Fruit fly (Drosophila melanogaster) whole organism, embryonic: Measurements from ENCODE around the gene Shmt.
A peak's percentile ranks its signal among the peaks of the same experiment; 100 is the strongest.

Experiments
- ATbp ChIP-seq: fragments of 200-800 bp; sonication (Bioruptor generic); optimal IDR thresholded peaks from 2 replicates; lab custom pipeline; 2017; ENCODE audit warnings: missing biosample characterization, mild to moderate bottlenecking, missing genetic modification characterization, missing genetic modification reagents
- Atf-2 ChIP-seq: fragments of 200-800 bp; sonication (Bioruptor generic); optimal IDR thresholded peaks from 2 replicates; lab custom pipeline; 2016; ENCODE audit warnings: missing biosample characterization, missing genetic modification characterization
- Bgb ChIP-seq: fragments of 200-800 bp; sonication (Bioruptor generic); IDR thresholded peaks from 2 replicates; pipeline ENCODE4 v1.3.6; 2022; ENCODE audit warnings: missing biosample characterization, missing genetic modification characterization; ENCODE audit not compliant: partially characterized antibody
- C15 ChIP-seq: fragments of 200-800 bp; sonication (Bioruptor generic); IDR thresholded peaks from 3 replicates; pipeline ENCODE4 v1.3.6; 2022; ENCODE audit warnings: missing biosample characterization, missing genetic modification characterization
- CG10979 ChIP-seq: fragments of 200-800 bp; sonication (Bioruptor generic); optimal IDR thresholded peaks from 2 replicates; lab custom pipeline; 2018; ENCODE audit warnings: missing biosample characterization, mild to moderate bottlenecking, missing genetic modification characterization, moderate library complexity
- CG11085 ChIP-seq: fragments of 200-800 bp; sonication (Bioruptor generic); IDR thresholded peaks from 2 replicates; pipeline ENCODE4 v1.3.6; 2022; ENCODE audit warnings: missing biosample characterization, missing genetic modification characterization
- CG11504 ChIP-seq: fragments of 200-800 bp; sonication (Bioruptor generic); optimal IDR thresholded peaks from 3 replicates; lab custom pipeline; 2019; ENCODE audit warnings: missing biosample characterization, mild to moderate bottlenecking, missing genetic modification characterization, moderate library complexity
- CG12769 ChIP-seq: fragments of 200-800 bp; sonication (Bioruptor generic); optimal IDR thresholded peaks from 2 replicates; lab custom pipeline; 2019; ENCODE audit warnings: missing biosample characterization, mild to moderate bottlenecking, missing genetic modification characterization, moderate library complexity
- CG13123 ChIP-seq: fragments of 200-800 bp; sonication (Bioruptor generic); optimal IDR thresholded peaks from 2 replicates; lab custom pipeline; 2016; ENCODE audit warnings: missing biosample characterization, missing genetic modification characterization
- CG13424 ChIP-seq: fragments of 200-800 bp; sonication (Bioruptor generic); optimal IDR thresholded peaks from 2 replicates; lab custom pipeline; 2019; ENCODE audit warnings: missing biosample characterization, mild to moderate bottlenecking, missing genetic modification characterization, moderate library complexity
- CG13894 ChIP-seq: fragments of 200-800 bp; sonication (Bioruptor generic); optimal IDR thresholded peaks from 3 replicates; lab custom pipeline; 2018; ENCODE audit warnings: missing biosample characterization, mild to moderate bottlenecking, missing genetic modification characterization, moderate library complexity
- CG15011 ChIP-seq: fragments of 200-800 bp; sonication (Bioruptor generic); optimal IDR thresholded peaks from 3 replicates; lab custom pipeline; 2018; ENCODE audit warnings: missing biosample characterization, mild to moderate bottlenecking, missing genetic modification characterization
- CG17361 ChIP-seq: fragments of 200-800 bp; sonication (Bioruptor generic); IDR thresholded peaks from 3 replicates; pipeline ENCODE4 v1.3.6; 2022; ENCODE audit warnings: missing biosample characterization, missing genetic modification characterization
- CG2875 ChIP-seq: fragments of 200-800 bp; sonication (Bioruptor generic); optimal IDR thresholded peaks from 2 replicates; lab custom pipeline; 2017; ENCODE audit warnings: missing biosample characterization, mild to moderate bottlenecking, missing genetic modification characterization, missing genetic modification reagents
- CG2889 ChIP-seq: fragments of 200-800 bp; sonication (Bioruptor generic); IDR thresholded peaks from 3 replicates; pipeline ENCODE4 v1.3.6; 2022; ENCODE audit warnings: missing biosample characterization, missing genetic modification characterization
- CG30020 ChIP-seq: fragments of 200-800 bp; optimal IDR thresholded peaks from 2 replicates; lab custom pipeline; 2019; ENCODE audit warnings: missing biosample characterization, mild to moderate bottlenecking, missing genetic modification characterization, moderate library complexity
- CG4360 ChIP-seq: fragments of 200-800 bp; sonication (Bioruptor generic); IDR thresholded peaks from 2 replicates; pipeline ENCODE4 v1.3.6; 2022; ENCODE audit warnings: missing biosample characterization, missing genetic modification characterization
- CG6813 ChIP-seq: fragments of 200-800 bp; sonication (Bioruptor generic); optimal IDR thresholded peaks from 2 replicates; lab custom pipeline; 2017; ENCODE audit warnings: missing biosample characterization, missing genetic modification characterization, mild to moderate bottlenecking, moderate library complexity, missing genetic modification reagents
- CG8944 ChIP-seq: fragments of 200-800 bp; sonication (Bioruptor generic); optimal IDR thresholded peaks from 3 replicates; lab custom pipeline; 2016; ENCODE audit warnings: missing biosample characterization, missing genetic modification characterization
- CG9437 ChIP-seq: fragments of 200-800 bp; sonication (Bioruptor generic); optimal IDR thresholded peaks from 2 replicates; lab custom pipeline; 2018; ENCODE audit warnings: missing biosample characterization, mild to moderate bottlenecking, missing genetic modification characterization
- D19B ChIP-seq: fragments of 200-800 bp; sonication (Bioruptor generic); optimal IDR thresholded peaks from 2 replicates; lab custom pipeline; 2017; ENCODE audit warnings: missing biosample characterization, mild to moderate bottlenecking, missing genetic modification characterization
- Dref ChIP-seq: fragments of 200-800 bp; sonication (Bioruptor generic); IDR thresholded peaks from 2 replicates; pipeline ENCODE4 v1.3.6; 2022; ENCODE audit warnings: missing biosample characterization, missing genetic modification characterization
- Fer2 ChIP-seq: fragments of 200-800 bp; sonication (Bioruptor generic); optimal IDR thresholded peaks from 2 replicates; lab custom pipeline; 2018; ENCODE audit warnings: missing biosample characterization, mild to moderate bottlenecking, missing genetic modification characterization, moderate library complexity
- Fer3 ChIP-seq: fragments of 200-800 bp; sonication (Bioruptor generic); optimal IDR thresholded peaks from 2 replicates; lab custom pipeline; 2018; ENCODE audit warnings: missing biosample characterization, mild to moderate bottlenecking, missing genetic modification characterization, moderate library complexity
- Lim3 ChIP-seq: fragments of 200-800 bp; sonication (Bioruptor generic); IDR thresholded peaks from 2 replicates; pipeline ENCODE4 v1.3.6; 2022; ENCODE audit warnings: missing biosample characterization, missing genetic modification characterization
- Mes4 ChIP-seq: fragments of 200-800 bp; sonication (Bioruptor generic); optimal IDR thresholded peaks from 2 replicates; lab custom pipeline; 2016; ENCODE audit warnings: missing biosample characterization, missing genetic modification characterization
- Rfx ChIP-seq: fragments of 200-800 bp; sonication (Bioruptor generic); IDR thresholded peaks from 2 replicates; pipeline ENCODE4 v1.3.6; 2022; ENCODE audit warnings: missing biosample characterization, missing genetic modification characterization
- Vsx1 ChIP-seq: fragments of 200-800 bp; sonication (Bioruptor generic); optimal IDR thresholded peaks from 2 replicates; lab custom pipeline; 2017; ENCODE audit warnings: missing biosample characterization, mild to moderate bottlenecking, missing genetic modification characterization, missing genetic modification reagents
- abd-A ChIP-seq: fragments of 200-800 bp; sonication (Bioruptor generic); optimal IDR thresholded peaks from 3 replicates; lab custom pipeline; 2019; ENCODE audit warnings: missing biosample characterization, mild to moderate bottlenecking, missing genetic modification characterization, moderate library complexity
- az2 ChIP-seq: fragments of 200-800 bp; sonication (Bioruptor generic); optimal IDR thresholded peaks from 3 replicates; lab custom pipeline; 2016; ENCODE audit warnings: missing biosample characterization, missing genetic modification characterization
- dati ChIP-seq: fragments of 200-800 bp; sonication (Bioruptor generic); IDR thresholded peaks from 2 replicates; pipeline ENCODE4 v1.3.6; 2022; ENCODE audit warnings: missing biosample characterization, missing genetic modification characterization
- ems ChIP-seq: fragments of 200-800 bp; sonication (Bioruptor generic); optimal IDR thresholded peaks from 3 replicates; lab custom pipeline; 2016; ENCODE audit warnings: missing biosample characterization, missing genetic modification characterization
- eve ChIP-seq, 2 experiments: fragments of >200 bp; optimal IDR thresholded peaks; 2 replicates each; lab custom pipeline; 2017; ENCODE audit warnings: missing biosample characterization in 2 of 2, missing genetic modification characterization in 2 of 2
- ewg ChIP-seq: fragments of 200-800 bp; sonication (Bioruptor generic); optimal IDR thresholded peaks from 3 replicates; lab custom pipeline; 2017; ENCODE audit warnings: mild to moderate bottlenecking, missing biosample characterization, missing genetic modification reagents, missing genetic modification characterization
- fd96Cb ChIP-seq: fragments of 200-800 bp; sonication (Bioruptor generic); optimal IDR thresholded peaks from 2 replicates; lab custom pipeline; 2018; ENCODE audit warnings: missing biosample characterization, mild to moderate bottlenecking, missing genetic modification characterization, moderate library complexity
- gsb ChIP-seq: fragments of 200-800 bp; sonication (Bioruptor generic); IDR thresholded peaks from 2 replicates; pipeline ENCODE4 v1.3.6; 2022; ENCODE audit warnings: missing biosample characterization, missing genetic modification characterization
- gsb-n ChIP-seq: fragments of 200-800 bp; sonication (Bioruptor generic); optimal IDR thresholded peaks from 3 replicates; lab custom pipeline; 2018; ENCODE audit warnings: missing biosample characterization, mild to moderate bottlenecking, missing genetic modification characterization
- jigr1 ChIP-seq: fragments of 200-800 bp; sonication (Bioruptor generic); IDR thresholded peaks from 3 replicates; pipeline ENCODE4 v1.3.6; 2022; ENCODE audit warnings: missing biosample characterization, missing genetic modification characterization
- kay ChIP-seq: fragments of 200-800 bp; sonication (Bioruptor generic); optimal IDR thresholded peaks from 2 replicates; lab custom pipeline; 2016; ENCODE audit warnings: missing biosample characterization, missing genetic modification characterization
- oc ChIP-seq: fragments of 200-800 bp; sonication (Bioruptor generic); optimal IDR thresholded peaks from 2 replicates; lab custom pipeline; 2018; ENCODE audit warnings: missing biosample characterization, mild to moderate bottlenecking, missing genetic modification characterization, moderate library complexity
- phol ChIP-seq: fragments of 200-800 bp; sonication (Bioruptor generic); optimal IDR thresholded peaks from 3 replicates; lab custom pipeline; 2018; ENCODE audit warnings: missing biosample characterization, mild to moderate bottlenecking, missing genetic modification characterization, moderate library complexity
- psq ChIP-seq: fragments of 200-800 bp; sonication (Bioruptor generic); optimal IDR thresholded peaks from 2 replicates; lab custom pipeline; 2017; ENCODE audit warnings: missing biosample characterization, missing genetic modification characterization
- pum ChIP-seq: fragments of 200-800 bp; sonication (Bioruptor generic); optimal IDR thresholded peaks from 2 replicates; lab custom pipeline; 2016; ENCODE audit warnings: missing biosample characterization, missing genetic modification characterization
- sima ChIP-seq: fragments of 200-800 bp; sonication (Bioruptor generic); optimal IDR thresholded peaks from 2 replicates; lab custom pipeline; 2016; ENCODE audit warnings: missing biosample characterization, missing genetic modification characterization
- sug ChIP-seq: fragments of 200-800 bp; optimal IDR thresholded peaks from 2 replicates; lab custom pipeline; 2019; ENCODE audit warnings: missing biosample characterization, mild to moderate bottlenecking, missing genetic modification characterization, moderate library complexity
- tll ChIP-seq, 2 experiments: fragments of 200-800 bp in 1 of 2; fragments of >200 bp in 1 of 2; sonication (Bioruptor generic) in 1 of 2; optimal IDR thresholded peaks; 2 replicates each; lab custom pipeline; 2017 to 2019; ENCODE audit warnings: missing biosample characterization in 2 of 2, missing genetic modification characterization in 2 of 2, mild to moderate bottlenecking in 1 of 2, moderate library complexity in 1 of 2
- usp ChIP-seq: fragments of >200 bp; optimal IDR thresholded peaks from 2 replicates; lab custom pipeline; 2017; ENCODE audit warnings: missing biosample characterization, missing genetic modification characterization
- vnd ChIP-seq: fragments of 200-800 bp; sonication (Bioruptor generic); IDR thresholded peaks from 3 replicates; pipeline ENCODE4 v1.3.6; 2022; ENCODE audit warnings: missing biosample characterization, missing genetic modification characterization; ENCODE audit not compliant: partially characterized antibody
- vvl ChIP-seq: fragments of 200-800 bp; sonication (Bioruptor generic); IDR thresholded peaks from 2 replicates; pipeline ENCODE4 v1.3.6; 2022; ENCODE audit warnings: missing biosample characterization, missing genetic modification characterization

The Shmt gene

dm6 chrX:5895821-5896550 lies 20.6 kb downstream of the Shmt start (continued):
- TF ChIP-seq Fer3 (tag; lab: Kevin White, UChicago) = peak; percentile 80
- TF ChIP-seq CG30020 = peak; percentile 44
- no peak for TF ChIP-seq CG13894 (tag; lab: Kevin White, UChicago)
- TF ChIP-seq phol (tag; lab: Kevin White, UChicago) = peak; percentile 90
- peak; percentile 82 for TF ChIP-seq pum (GFP tag; lab: Kevin White, UChicago)
- peak; percentile 76; the same call in 1 of the 2 replicates for TF ChIP-seq CG11085 (GFP tag; lab: Robert Waterston, UW)
- TF ChIP-seq CG9437 = peak; percentile 66
- peak; percentile 78; the same call in 2 of the 3 replicates for TF ChIP-seq CG2889 (GFP tag; lab: Robert Waterston, UW)
- TF ChIP-seq CG4360 = peak; percentile 73
- TF ChIP-seq CG13424 = peak; percentile 82
- TF ChIP-seq psq = peak; percentile 30
- TF ChIP-seq dati (GFP tag; lab: Robert Waterston, UW) = peak; percentile 94
- peak; percentile 92 for TF ChIP-seq az2 (GFP tag; lab: Kevin White, UChicago)
- peak; percentile 93 for TF ChIP-seq oc (tag; lab: Kevin White, UChicago)
- peak; percentile 86 for TF ChIP-seq jigr1 (GFP tag; lab: Robert Waterston, UW)
- TF ChIP-seq vvl = peak; percentile 97
- TF ChIP-seq Dref (GFP tag; lab: Robert Waterston, UW) = no peak
- peak; percentile 84 for TF ChIP-seq Mes4 (GFP tag; lab: Kevin White, UChicago)
- TF ChIP-seq D19B (GFP tag; lab: Kevin White, UChicago) = peak; percentile 48
- no peak for TF ChIP-seq usp (GFP tag; lab: Kevin White, UChicago)
- peak; percentile 41 for TF ChIP-seq Fer2 (tag; lab: Kevin White, UChicago)
- TF ChIP-seq CG12769 (tag; lab: Kevin White, UChicago) = peak; percentile 92
- peak in 1 of 2 experiments; percentile 95 for TF ChIP-seq eve (GFP tag; optimal IDR thresholded peaks at IDR 0.05; lab: Kevin White, UChicago)
- peak; percentile 92 for TF ChIP-seq fd96Cb (tag; lab: Kevin White, UChicago)
- peak; percentile 39 for TF ChIP-seq sug (tag; lab: Kevin White, UChicago)
- TF ChIP-seq ewg (GFP tag; lab: Kevin White, UChicago) = peak; percentile 88
- TF ChIP-seq vnd (GFP tag; lab: Robert Waterston, UW) = no peak
- TF ChIP-seq Lim3 = peak; percentile 78
- no peak for TF ChIP-seq Bgb (GFP tag; lab: Robert Waterston, UW)
- peak; percentile 69 for TF ChIP-seq gsb (GFP tag; lab: Robert Waterston, UW)
- TF ChIP-seq Atf-2 = peak; percentile 85
- peak; percentile 73 for TF ChIP-seq sima
- TF ChIP-seq CG15011 = peak; percentile 69
- peak; percentile 87 for TF ChIP-seq gsb-n (tag; lab: Kevin White, UChicago)
- no peak for TF ChIP-seq tll (GFP tag; optimal IDR thresholded peaks at IDR 0.05; lab: Kevin White, UChicago)
- peak; percentile 88 for TF ChIP-seq ems (GFP tag; lab: Kevin White, UChicago)
- peak; percentile 88 for TF ChIP-seq CG8944 (GFP tag; lab: Kevin White, UChicago)
- no peak for TF ChIP-seq abd-A
- TF ChIP-seq kay (GFP tag; lab: Kevin White, UChicago) = peak; percentile 74
- TF ChIP-seq CG6813 = peak; percentile 89
- TF ChIP-seq C15 (GFP tag; lab: Robert Waterston, UW) = peak; percentile 64; the same call in 1 of the 3 replicates
- TF ChIP-seq CG13123 (GFP tag; lab: Kevin White, UChicago) = peak; percentile 83
- peak; percentile 91 for TF ChIP-seq CG2875 (GFP tag; lab: Kevin White, UChicago)
- TF ChIP-seq ATbp (GFP tag; lab: Kevin White, UChicago) = peak; percentile 95
- TF ChIP-seq CG11504 = peak; percentile 92
- peak; percentile 83 for TF ChIP-seq Rfx
- TF ChIP-seq CG17361 (GFP tag; lab: Robert Waterston, UW) = peak; percentile 90
- peak; percentile 92 for TF ChIP-seq CG10979 (tag; lab: Kevin White, UChicago)
- TF ChIP-seq Vsx1 (GFP tag; lab: Kevin White, UChicago) = peak; percentile 47
